Fruit fly (Drosophila melanogaster) Kc167 (cell line): Measurements from ENCODE around the gene CG14391.

Experiments used
- Myc ChIP-seq: fragments of >200 bp; optimal IDR thresholded peaks from 2 replicates; lab custom pipeline; 2017; ENCODE audit warnings: missing external identifiers
- Sin3A ChIP-seq: fragments of >200 bp; optimal IDR thresholded peaks from 2 replicates; lab custom pipeline; 2018; ENCODE audit warnings: missing external identifiers
- h ChIP-seq: fragments of >200 bp; optimal IDR thresholded peaks from 3 replicates; lab custom pipeline; 2018; ENCODE audit warnings: missing external identifiers
- insv ChIP-seq: fragments of >200 bp; optimal IDR thresholded peaks from 3 replicates; lab custom pipeline; 2018; ENCODE audit warnings: missing external identifiers
- psq ChIP-seq: fragments of >200 bp; optimal IDR thresholded peaks from 2 replicates; lab custom pipeline; 2017; ENCODE audit warnings: missing external identifiers
- ttk ChIP-seq: sonication (Bioruptor generic); optimal IDR thresholded peaks from 2 replicates; lab custom pipeline; 2017; ENCODE audit warnings: missing external identifiers

CG14391 gene

dm6 chr3R:12662531-12662930 is 32.1 kb downstream of the CG14391 start, which contains the start of gene CG14395:
Gene CG14395 (plus strand): TSS chr3R:12662831.
- no peak for TF ChIP-seq insv (lab: Kevin White, UChicago)
- no peak for TF ChIP-seq h (lab: Kevin White, UChicago)
- TF ChIP-seq Myc: no peak
- no peak for TF ChIP-seq Sin3A
- TF ChIP-seq psq: no peak

DNA sequence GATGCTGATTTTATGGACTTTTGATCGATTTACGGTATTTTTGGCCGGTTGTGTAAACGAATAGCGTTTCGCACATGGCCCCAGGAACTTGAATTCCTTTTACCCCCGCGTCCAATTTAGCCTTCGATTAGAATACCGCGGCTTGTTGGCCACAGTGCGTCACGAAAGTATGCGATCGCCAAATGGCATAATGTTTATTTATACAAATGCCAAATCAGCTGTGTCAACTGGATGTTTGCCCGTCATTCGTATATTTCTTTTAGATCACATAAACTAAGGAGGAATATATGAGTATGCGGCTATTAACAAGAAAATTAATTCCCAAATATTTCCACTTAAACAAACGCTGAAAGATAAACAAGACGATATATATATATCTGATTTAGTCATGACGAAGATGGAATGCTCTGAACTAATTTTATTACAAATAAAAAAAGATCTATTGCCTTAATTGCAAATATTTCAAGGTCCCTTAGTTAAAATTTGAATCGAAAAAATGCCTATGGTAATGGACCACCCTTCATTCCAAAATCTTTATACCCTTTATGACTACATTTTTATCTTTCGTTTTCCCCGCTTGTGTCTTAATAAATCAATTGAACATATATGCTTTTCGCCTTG is 37.6 kb downstream of the CG14391 start:
- no peak for TF ChIP-seq h (lab: Kevin White, UChicago)
- no peak for TF ChIP-seq Sin3A

DNA sequence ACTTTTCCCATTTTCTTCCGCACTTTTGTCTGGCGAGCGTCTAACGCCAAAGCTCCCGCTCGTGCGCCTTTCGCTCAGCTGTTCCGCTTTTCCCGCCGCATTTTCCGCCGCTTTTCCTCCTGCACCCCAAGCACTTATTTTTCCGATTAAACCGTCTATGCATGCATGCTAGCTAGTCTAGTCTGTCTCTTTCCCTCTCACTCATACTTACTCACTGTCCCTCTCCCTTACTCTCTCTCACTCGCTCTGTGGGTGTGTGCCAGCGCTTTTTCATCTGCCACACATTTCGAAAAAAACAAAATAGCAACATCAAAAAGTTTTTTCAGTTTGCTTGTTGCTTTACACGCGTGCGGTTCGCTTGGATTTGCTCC is 40.4 kb downstream of the CG14391 start, which contains the start of gene CG6225:
CG6225 (plus strand) TSS at position 325 of the 371 bp plus-strand sequence.
- TF ChIP-seq ttk (lab: Kevin White, UChicago) (no peak), h (lab: Kevin White, UChicago) (no peak), psq (no peak), insv (lab: Kevin White, UChicago) (no peak), Sin3A (no peak), Myc (no peak)

DNA sequence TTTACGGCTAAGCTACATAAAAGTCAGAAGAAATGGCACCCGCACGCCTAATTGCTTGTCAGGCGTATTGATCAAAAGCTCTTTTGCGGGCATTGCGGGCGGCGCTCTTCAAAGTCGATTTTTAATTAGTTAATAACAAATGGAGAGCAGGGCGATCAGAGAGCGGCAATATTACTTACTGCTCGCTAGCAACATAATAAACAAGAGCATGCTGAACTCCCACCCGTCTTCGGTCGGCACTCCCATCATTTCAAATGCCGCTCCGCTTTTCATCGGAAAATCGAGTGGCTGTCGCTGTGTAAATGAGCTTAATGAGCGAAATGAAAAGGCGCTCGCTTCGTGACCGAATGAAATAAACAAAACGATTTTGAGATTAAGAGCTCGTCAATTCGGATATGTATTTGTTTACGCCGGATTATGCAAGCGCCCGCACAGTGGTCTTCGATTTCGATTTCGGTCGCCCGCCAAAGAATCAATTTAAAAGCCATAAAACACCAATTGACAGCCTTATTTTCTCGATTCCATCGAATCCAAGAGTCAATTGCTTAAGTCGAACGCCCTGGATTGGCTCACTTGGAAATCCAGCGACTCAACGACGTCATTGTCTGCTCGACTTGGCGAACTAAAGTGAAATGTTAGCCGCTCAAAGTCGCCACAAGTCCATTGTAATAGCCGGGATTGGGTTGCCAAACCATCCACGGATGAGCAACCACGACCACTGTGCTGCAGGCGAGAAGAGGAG is 41.0 kb downstream of the CG14391 start:
- TF ChIP-seq Sin3A (no peak), ttk (lab: Kevin White, UChicago) (no peak), Myc (no peak)

DNA sequence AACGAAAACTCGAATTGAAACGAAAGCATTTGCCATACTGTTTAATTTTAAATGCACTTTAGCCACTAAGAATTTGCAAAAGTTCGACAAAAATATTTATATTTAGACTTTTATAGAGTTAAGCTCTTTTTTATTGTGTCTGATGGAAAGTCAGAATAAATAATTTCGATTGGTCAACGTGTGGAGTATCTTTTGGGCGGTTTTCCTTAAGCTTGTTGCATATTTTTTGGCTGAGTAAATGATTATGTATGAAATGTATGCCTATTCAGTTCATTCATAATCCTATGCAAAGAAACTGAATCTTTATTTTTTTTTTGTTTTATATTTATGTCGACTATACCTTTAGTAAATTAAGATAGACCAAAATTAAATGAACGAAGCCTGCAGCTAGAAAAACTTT is 41.9 kb downstream of the CG14391 start:
- TF ChIP-seq insv (lab: Kevin White, UChicago): no peak
- no peak for TF ChIP-seq Sin3A
- no peak for TF ChIP-seq psq
- TF ChIP-seq ttk (lab: Kevin White, UChicago): no peak
- no peak for TF ChIP-seq Myc
- no peak for TF ChIP-seq h (lab: Kevin White, UChicago)

DNA sequence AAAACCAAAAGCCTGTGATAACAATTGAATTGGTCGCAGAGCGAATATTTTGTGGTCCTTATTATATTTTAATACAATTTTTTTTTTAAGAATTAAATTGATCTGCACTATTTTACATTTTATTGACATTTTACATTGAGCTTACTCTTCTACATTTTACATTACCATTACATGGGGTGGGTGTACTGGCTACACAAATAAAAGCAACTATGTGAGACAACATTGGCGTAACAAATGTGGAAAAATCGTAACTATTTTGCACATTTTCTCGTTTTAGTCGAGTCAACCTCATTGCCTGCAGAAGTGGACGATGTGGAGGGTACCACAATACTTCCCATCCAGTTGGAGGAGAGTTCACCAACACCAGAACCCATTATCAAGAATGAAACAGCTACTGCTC is 44.1 kb downstream of the CG14391 start:
- TF ChIP-seq h (lab: Kevin White, UChicago) (no peak), psq (no peak), ttk (lab: Kevin White, UChicago) (no peak), insv (lab: Kevin White, UChicago) (no peak), Sin3A (no peak), Myc (no peak)

dm6 chr3R:12649099-12650029 is 45.3 kb downstream of the CG14391 start:
- TF ChIP-seq Sin3A: no peak
- no peak for TF ChIP-seq h (lab: Kevin White, UChicago)
- TF ChIP-seq ttk (lab: Kevin White, UChicago): no peak
- TF ChIP-seq Myc: no peak
- TF ChIP-seq insv (lab: Kevin White, UChicago): no peak
- no peak for TF ChIP-seq psq

- TF ChIP-seq h (lab: Kevin White, UChicago) (no peak), ttk (lab: Kevin White, UChicago) (no peak), psq (no peak), Myc (no peak), insv (lab: Kevin White, UChicago) (no peak), Sin3A (no peak)
These were observed 46.7 kb downstream of the CG14391 start, which contains the start of gene Dtg for dm6 chr3R:12647954-12648353. Gene Dtg (plus strand): TSS chr3R:12648058.

DNA sequence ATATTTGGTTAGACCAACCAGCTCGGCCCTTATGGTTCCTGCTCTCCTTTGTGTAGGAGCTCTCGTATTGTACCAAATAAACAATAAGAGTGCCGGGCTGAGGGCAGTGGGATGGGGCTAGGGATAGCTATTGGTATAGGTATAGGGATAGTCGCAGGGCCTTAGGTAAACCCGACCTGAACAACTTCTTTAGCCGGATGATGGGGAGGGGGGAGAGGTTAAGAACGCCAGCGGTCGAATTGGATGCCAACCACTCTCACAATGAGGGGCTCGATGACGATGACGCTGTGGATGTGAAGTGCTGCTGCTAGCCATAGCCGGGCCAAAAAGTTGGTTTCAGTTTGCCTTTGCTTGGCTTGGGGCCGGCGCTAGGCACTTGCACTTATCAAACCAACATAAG is 47.3 kb downstream of the CG14391 start:
- TF ChIP-seq ttk (lab: Kevin White, UChicago) (no peak), insv (lab: Kevin White, UChicago) (no peak), Myc (no peak), psq (no peak)

DNA sequence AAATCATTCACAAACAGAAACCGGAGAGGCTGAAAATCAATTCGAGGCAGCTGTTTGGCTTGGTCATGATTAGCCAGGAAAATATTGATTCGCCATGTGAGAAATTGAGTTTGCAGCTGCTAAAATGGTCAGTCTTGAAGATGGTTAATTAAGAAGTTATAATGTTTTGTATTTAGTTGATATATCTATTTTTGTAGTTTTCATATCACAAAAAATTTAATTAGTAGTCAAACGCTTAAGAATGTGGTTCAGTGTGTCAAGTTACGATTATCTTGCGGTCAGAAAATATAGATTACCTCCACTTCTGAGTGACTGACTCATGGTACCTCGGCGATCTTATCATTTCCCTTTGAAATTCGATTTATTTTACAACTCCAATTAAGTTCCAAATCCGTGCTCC is 47.7 kb downstream of the CG14391 start:
- TF ChIP-seq h (lab: Kevin White, UChicago) (no peak), ttk (lab: Kevin White, UChicago) (no peak), Myc (no peak), psq (no peak), insv (lab: Kevin White, UChicago) (no peak), Sin3A (no peak)

DNA sequence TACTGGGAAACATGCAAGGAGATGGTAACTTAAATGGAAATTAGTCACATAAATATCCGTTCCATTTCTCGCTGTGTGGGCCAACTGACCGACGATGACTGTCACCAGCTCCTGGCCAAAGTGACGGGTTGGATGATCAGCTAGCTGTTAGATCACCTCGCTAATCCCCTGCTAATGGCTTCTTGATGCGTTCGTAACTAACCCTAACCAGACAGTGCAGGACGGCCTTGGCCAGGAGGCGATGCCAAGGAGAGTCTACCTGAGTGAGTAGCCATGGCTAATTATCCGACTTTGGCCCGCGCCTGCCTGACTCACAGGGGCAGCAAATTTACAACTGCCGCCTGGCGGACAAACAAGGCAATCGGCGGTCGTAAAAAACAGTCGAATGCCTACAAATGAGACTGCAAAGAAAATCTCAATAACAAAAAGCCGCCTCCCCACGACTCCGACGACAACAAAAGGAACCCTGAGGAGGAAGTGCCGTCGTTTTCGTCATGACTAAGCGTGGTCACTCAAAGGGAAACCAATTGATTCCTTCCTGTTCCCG is 48.8 kb downstream of the CG14391 start:
- TF ChIP-seq psq (no peak), h (lab: Kevin White, UChicago) (no peak), Sin3A (no peak)

- TF ChIP-seq ttk (lab: Kevin White, UChicago) (no peak), Sin3A (no peak), Myc (no peak), insv (lab: Kevin White, UChicago) (no peak), psq (no peak), h (lab: Kevin White, UChicago) (no peak)
These were observed 49.9 kb downstream of the CG14391 start for dm6 chr3R:12644621-12645310.
